Comparison of ENCODE assay signal across 1 fruit fly cellular context in the genomic region with DNA sequence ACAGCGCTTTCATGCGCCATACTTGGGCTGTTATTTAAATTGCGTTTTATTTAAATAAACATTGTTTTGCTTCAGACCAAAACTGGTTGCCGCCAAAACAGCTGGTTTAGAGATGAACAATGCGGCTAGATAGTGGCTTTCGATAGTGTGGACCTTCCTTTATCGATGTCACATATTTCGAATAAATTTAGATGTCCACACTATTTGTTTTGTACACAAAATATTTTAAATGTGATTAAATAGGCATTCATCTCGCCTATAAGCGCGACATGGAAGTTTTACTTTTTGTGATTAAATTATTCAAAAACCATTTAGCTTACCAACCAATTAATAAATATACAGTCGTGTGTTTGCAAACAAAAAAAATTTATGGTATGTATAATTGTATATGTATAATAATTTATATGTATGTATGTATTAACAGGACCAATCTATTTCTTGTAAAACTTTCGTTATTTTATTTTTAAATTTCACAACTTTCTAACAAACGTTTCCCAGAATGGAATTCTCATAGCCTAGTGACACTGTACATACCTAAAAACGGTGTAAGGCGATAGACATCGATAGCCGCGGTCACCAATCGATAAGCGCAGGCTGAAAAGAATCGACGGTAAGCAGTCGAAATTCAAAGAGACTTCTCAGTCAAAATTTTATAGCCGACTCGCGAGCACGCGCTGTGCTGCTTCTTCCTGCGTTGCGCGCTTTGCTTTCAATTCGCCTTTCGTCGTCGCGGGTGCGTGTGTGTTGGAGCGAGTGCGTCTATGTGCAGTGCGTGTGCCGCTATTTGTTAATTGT.
TF ChIP-seq lines count a peak whose summit lies in the region.

A gene (minus strand): TSS at position 114 of the 795 bp plus-strand sequence.
A gene (plus strand): TSS at position 638 of the 795 bp plus-strand sequence.

TF ChIP-seq in whole organism, embryonic, 481 proteins besides CTCF, POLR2A, EP300 and RAD21 (continued from another document and continues in another):
- TF ChIP-seq CG30403 (GFP tag; optimal IDR thresholded peaks at IDR 0.05; lab: Kevin White, UChicago) (peak; percentile 92), CG8281 (tag; optimal IDR thresholded peaks at IDR 0.05; lab: Kevin White, UChicago) (peak; percentile 26), CG6654 (GFP tag; optimal IDR thresholded peaks at IDR 0.05; lab: Kevin White, UChicago) (peak; percentile 10), zen (tag; optimal IDR thresholded peaks at IDR 0.05; lab: Kevin White, UChicago) (peak; percentile 40), Dip3 (GFP tag; optimal IDR thresholded peaks at IDR 0.05; lab: Kevin White, UChicago) (peak; percentile 14), amos (GFP tag; IDR thresholded peaks at IDR 0.05; lab: Robert Waterston, UW; ENCODE audit: partially characterized antibody) (peak; percentile 96), so (GFP tag; IDR thresholded peaks at IDR 0.05; lab: Robert Waterston, UW) (peak; percentile 45; the same call in 1 of the 3 replicates), CG2120 (GFP tag; optimal IDR thresholded peaks at IDR 0.05; lab: Kevin White, UChicago) (peak; percentile 83), nerfin-1 (tag; optimal IDR thresholded peaks at IDR 0.05; lab: Kevin White, UChicago) (peak; percentile 69), CG12299 (tag; optimal IDR thresholded peaks at IDR 0.05; lab: Kevin White, UChicago) (no peak), CG4328 (GFP tag; optimal IDR thresholded peaks at IDR 0.05; lab: Kevin White, UChicago) (peak; percentile 37), CG12071 (GFP tag; optimal IDR thresholded peaks at IDR 0.05; lab: Kevin White, UChicago) (peak; percentile 48), h (optimal IDR thresholded peaks at IDR 0.05; lab: Kevin White, UChicago) (no peak), Doc2 (GFP tag; IDR thresholded peaks at IDR 0.05; lab: Robert Waterston, UW) (no peak), B-H2 (GFP tag; optimal IDR thresholded peaks at IDR 0.05; lab: Kevin White, UChicago) (peak; percentile 77), CG2116 (GFP tag; optimal IDR thresholded peaks at IDR 0.05; lab: Kevin White, UChicago) (peak; percentile 84), CG6683 (GFP tag; optimal IDR thresholded peaks at IDR 0.05; lab: Kevin White, UChicago) (peak; percentile 20), stwl (tag; optimal IDR thresholded peaks at IDR 0.05; lab: Kevin White, UChicago) (peak; percentile 54), Deaf1 (tag; optimal IDR thresholded peaks at IDR 0.05; lab: Kevin White, UChicago) (peak; percentile 34), E2f1 (GFP tag; IDR thresholded peaks at IDR 0.05; lab: Robert Waterston, UW) (peak; percentile 56), Sox100B (GFP tag; optimal IDR thresholded peaks at IDR 0.05; lab: Kevin White, UChicago) (peak; percentile 82), CG15514 (GFP tag; optimal IDR thresholded peaks at IDR 0.05; lab: Kevin White, UChicago) (peak; percentile 55), ssp (GFP tag; IDR thresholded peaks at IDR 0.05; lab: Robert Waterston, UW) (peak; percentile 63), Mrtf (GFP tag; IDR thresholded peaks at IDR 0.05; lab: Robert Waterston, UW) (no peak), crc (GFP tag; optimal IDR thresholded peaks at IDR 0.05; lab: Kevin White, UChicago) (no peak), kay (GFP tag; optimal IDR thresholded peaks at IDR 0.05; lab: Kevin White, UChicago) (peak; percentile 72), CG34376 (GFP tag; optimal IDR thresholded peaks at IDR 0.05; lab: Kevin White, UChicago) (peak; percentile 27), CG7963 (GFP tag; IDR thresholded peaks at IDR 0.05; lab: Robert Waterston, UW; ENCODE audit: partially characterized antibody) (peak; percentile 93), Sin3A (optimal IDR thresholded peaks at IDR 0.05; lab: Kevin White, UChicago) (peak; percentile 13), YL-1 (GFP tag; optimal IDR thresholded peaks at IDR 0.05; lab: Kevin White, UChicago) (peak; percentile 16), CG15269 (tag; optimal IDR thresholded peaks at IDR 0.05; lab: Kevin White, UChicago) (peak; percentile 83), ems (GFP tag; optimal IDR thresholded peaks at IDR 0.05; lab: Kevin White, UChicago) (peak; percentile 27), CG13624 (GFP tag; optimal IDR thresholded peaks at IDR 0.05; lab: Kevin White, UChicago) (peak; percentile 42), Myb (GFP tag; optimal IDR thresholded peaks at IDR 0.05; lab: Kevin White, UChicago) (peak; percentile 62), mam (GFP tag; optimal IDR thresholded peaks at IDR 0.05; lab: Kevin White, UChicago) (peak; percentile 75), Trl (optimal IDR thresholded peaks at IDR 0.05; lab: Kevin White, UChicago) (no peak), Trl (GFP tag; optimal IDR thresholded peaks at IDR 0.05; lab: Kevin White, UChicago) (peak; percentile 66), Hey (tag; optimal IDR thresholded peaks at IDR 0.05; lab: Kevin White, UChicago) (peak; percentile 41), CG1647 (GFP tag; optimal IDR thresholded peaks at IDR 0.05; lab: Kevin White, UChicago) (no peak), dm (GFP tag; optimal IDR thresholded peaks at IDR 0.05; lab: Kevin White, UChicago) (peak; percentile 13), CG3407 (GFP tag; optimal IDR thresholded peaks at IDR 0.05; lab: Kevin White, UChicago) (peak; percentile 34), Nf-YC (tag; optimal IDR thresholded peaks at IDR 0.05; lab: Kevin White, UChicago) (peak; percentile 53), Optix (GFP tag; IDR thresholded peaks at IDR 0.05; lab: Robert Waterston, UW) (peak; percentile 64; the same call in 2 of the 3 replicates), CG17359 (tag; optimal IDR thresholded peaks at IDR 0.05; lab: Kevin White, UChicago) (peak; percentile 79), CG30020 (tag; optimal IDR thresholded peaks at IDR 0.05; lab: Kevin White, UChicago) (peak; percentile 75), tin (GFP tag; optimal IDR thresholded peaks at IDR 0.05; lab: Kevin White, UChicago) (peak; percentile 81), CG13894 (tag; optimal IDR thresholded peaks at IDR 0.05; lab: Kevin White, UChicago) (peak; percentile 65), CG4820 (GFP tag; optimal IDR thresholded peaks at IDR 0.05; lab: Kevin White, UChicago) (peak; percentile 78), Six4 (GFP tag; optimal IDR thresholded peaks at IDR 0.05; lab: Kevin White, UChicago) (peak; percentile 75), CG14014 (GFP tag; IDR thresholded peaks at IDR 0.05; lab: Robert Waterston, UW) (peak; percentile 75), bowl (GFP tag; IDR thresholded peaks at IDR 0.05; lab: Robert Waterston, UW) (no peak), Xbp1 (GFP tag; optimal IDR thresholded peaks at IDR 0.05; lab: Kevin White, UChicago) (peak; percentile 89), wdn (GFP tag; IDR thresholded peaks at IDR 0.05; lab: Robert Waterston, UW) (peak; percentile 53), NK7.1 (GFP tag; optimal IDR thresholded peaks at IDR 0.05; lab: Kevin White, UChicago) (peak; percentile 54), Doc3 (GFP tag; IDR thresholded peaks at IDR 0.05; lab: Robert Waterston, UW; ENCODE audit: partially characterized antibody) (peak; percentile 75), scrt (GFP tag; optimal IDR thresholded peaks at IDR 0.05; lab: Kevin White, UChicago) (peak; percentile 51), Gug (GFP tag; IDR thresholded peaks at IDR 0.05; lab: Robert Waterston, UW) (peak; percentile 20; the same call in 2 of the 4 replicates), CG7357 (GFP tag; IDR thresholded peaks at IDR 0.05; lab: Robert Waterston, UW) (peak; percentile 86), Hmx (GFP tag; optimal IDR thresholded peaks at IDR 0.05; lab: Kevin White, UChicago) (peak; percentile 23), Adf1 (GFP tag; IDR thresholded peaks at IDR 0.05; lab: Robert Waterston, UW) (peak; percentile 67), tup (GFP tag; optimal IDR thresholded peaks at IDR 0.05; lab: Kevin White, UChicago) (peak; percentile 43), Hr78 (GFP tag; optimal IDR thresholded peaks at IDR 0.05; lab: Kevin White, UChicago) (peak in 1 of 2 experiments; percentile 22), CG16815 (GFP tag; optimal IDR thresholded peaks at IDR 0.05; lab: Kevin White, UChicago) (peak; percentile 73), CG33557 (GFP tag; optimal IDR thresholded peaks at IDR 0.05; lab: Kevin White, UChicago) (peak; percentile 66), kah (GFP tag; optimal IDR thresholded peaks at IDR 0.05; lab: Kevin White, UChicago) (peak; percentile 27), Atf3 (GFP tag; optimal IDR thresholded peaks at IDR 0.05; lab: Kevin White, UChicago) (no peak), CG17568 (GFP tag; optimal IDR thresholded peaks at IDR 0.05; lab: Kevin White, UChicago) (peak; percentile 18), CG4707 (GFP tag; optimal IDR thresholded peaks at IDR 0.05; lab: Kevin White, UChicago) (peak; percentile 23), gsb-n (tag; optimal IDR thresholded peaks at IDR 0.05; lab: Kevin White, UChicago) (peak; percentile 71), btn (GFP tag; optimal IDR thresholded peaks at IDR 0.05; lab: Kevin White, UChicago) (peak; percentile 16), CG15479 (GFP tag; optimal IDR thresholded peaks at IDR 0.05; lab: Kevin White, UChicago) (peak; percentile 23), Rx (GFP tag; IDR thresholded peaks at IDR 0.05; lab: Robert Waterston, UW) (no peak; the same call in 1 of the 2 replicates), stc (GFP tag; IDR thresholded peaks at IDR 0.05; lab: Robert Waterston, UW) (peak; percentile 42; the same call in 1 of the 2 replicates), dysf (GFP tag; IDR thresholded peaks at IDR 0.05; lab: Robert Waterston, UW) (peak; percentile 81), Blimp-1 (GFP tag; optimal IDR thresholded peaks at IDR 0.05; lab: Kevin White, UChicago) (peak; percentile 69), CG4282 (GFP tag; optimal IDR thresholded peaks at IDR 0.05; lab: Kevin White, UChicago) (peak; percentile 91), Oli (tag; optimal IDR thresholded peaks at IDR 0.05; lab: Kevin White, UChicago) (peak; percentile 72), pb (GFP tag; optimal IDR thresholded peaks at IDR 0.05; lab: Kevin White, UChicago) (no peak), HLHmδ (GFP tag; optimal IDR thresholded peaks at IDR 0.05; lab: Kevin White, UChicago) (peak; percentile 74), nerfin-2 (GFP tag; IDR thresholded peaks at IDR 0.05; lab: Robert Waterston, UW; ENCODE audit: partially characterized antibody) (peak; percentile 84), dmrt99B (tag; optimal IDR thresholded peaks at IDR 0.05; lab: Kevin White, UChicago) (peak; percentile 79), ken (GFP tag; IDR thresholded peaks at IDR 0.05; lab: Robert Waterston, UW) (peak; percentile 81), hkb (optimal IDR thresholded peaks at IDR 0.05; lab: Kevin White, UChicago) (no peak), hkb (GFP tag; IDR thresholded peaks at IDR 0.05; lab: Robert Waterston, UW) (peak; percentile 74), CG17829 (tag; optimal IDR thresholded peaks at IDR 0.05; lab: Kevin White, UChicago) (peak; percentile 77), croc (GFP tag; conservative IDR thresholded peaks at IDR 0.05; lab: Robert Waterston, UW) (no peak), CoRest (tag; optimal IDR thresholded peaks at IDR 0.05; lab: Kevin White, UChicago) (peak; percentile 88), psq (GFP tag; optimal IDR thresholded peaks at IDR 0.05; lab: Kevin White, UChicago) (peak; percentile 39), cad (GFP tag; optimal IDR thresholded peaks at IDR 0.05; lab: Kevin White, UChicago) (no peak), sna (GFP tag; IDR thresholded peaks at IDR 0.05; lab: Robert Waterston, UW; ENCODE audit: partially characterized antibody) (peak; percentile 87), CG17912 (GFP tag; optimal IDR thresholded peaks at IDR 0.05; lab: Kevin White, UChicago) (no peak), her (GFP tag; optimal IDR thresholded peaks at IDR 0.05; lab: Kevin White, UChicago) (peak; percentile 53), CG2889 (GFP tag; IDR thresholded peaks at IDR 0.05; lab: Robert Waterston, UW) (no peak; the same call in 2 of the 3 replicates), CG11560 (tag; IDR thresholded peaks at IDR 0.05; lab: Robert Waterston, UW) (no peak), CG10147 (GFP tag; optimal IDR thresholded peaks at IDR 0.05; lab: Kevin White, UChicago) (peak; percentile 69), Dek (tag; optimal IDR thresholded peaks at IDR 0.05; lab: Kevin White, UChicago) (peak; percentile 73), Bteb2 (GFP tag; optimal IDR thresholded peaks at IDR 0.05; lab: Kevin White, UChicago) (peak; percentile 30), Hr51 (GFP tag; optimal IDR thresholded peaks at IDR 0.05; lab: Kevin White, UChicago) (peak; percentile 70 to 80), trh (GFP tag; optimal IDR thresholded peaks at IDR 0.05; lab: Kevin White, UChicago) (peak; percentile 65), Lpt (GFP tag; optimal IDR thresholded peaks at IDR 0.05; lab: Kevin White, UChicago) (no peak), Ssrp (tag; optimal IDR thresholded peaks at IDR 0.05; lab: Kevin White, UChicago) (peak; percentile 80), BEAF-32 (GFP tag; optimal IDR thresholded peaks at IDR 0.05; lab: Kevin White, UChicago) (peak; percentile 93), zfh2 (GFP tag; optimal IDR thresholded peaks at IDR 0.05; lab: Kevin White, UChicago) (peak; percentile 62), Dref (GFP tag; IDR thresholded peaks at IDR 0.05; lab: Robert Waterston, UW) (peak; percentile 97), CG18011 (GFP tag; optimal IDR thresholded peaks at IDR 0.05; lab: Kevin White, UChicago) (peak; percentile 58), Fer2 (tag; optimal IDR thresholded peaks at IDR 0.05; lab: Kevin White, UChicago) (peak; percentile 63), CG1233 (GFP tag; optimal IDR thresholded peaks at IDR 0.05; lab: Kevin White, UChicago) (peak; percentile 62), CG9727 (GFP tag; optimal IDR thresholded peaks at IDR 0.05; lab: Kevin White, UChicago) (peak; percentile 89), CG7745 (tag; optimal IDR thresholded peaks at IDR 0.05; lab: Kevin White, UChicago) (no peak), Ets97D (GFP tag; optimal IDR thresholded peaks at IDR 0.05; lab: Kevin White, UChicago) (peak; percentile 31), CG14710 (tag; optimal IDR thresholded peaks at IDR 0.05; lab: Kevin White, UChicago) (peak; percentile 89), CG34224 (GFP tag; IDR thresholded peaks at IDR 0.05; lab: Robert Waterston, UW; ENCODE audit: partially characterized antibody) (peak; percentile 90), unc-4 (GFP tag; IDR thresholded peaks at IDR 0.05; lab: Robert Waterston, UW; ENCODE audit: partially characterized antibody) (peak; percentile 81), Mad (GFP tag; optimal IDR thresholded peaks at IDR 0.05; lab: Kevin White, UChicago) (peak; percentile 54), corto (GFP tag; optimal IDR thresholded peaks at IDR 0.05; lab: Kevin White, UChicago) (peak; percentile 2), Chrac-16 (GFP tag; optimal IDR thresholded peaks at IDR 0.05; lab: Kevin White, UChicago) (peak; percentile 82), CG4404 (GFP tag; IDR thresholded peaks at IDR 0.05; lab: Robert Waterston, UW) (no peak), dati (GFP tag; IDR thresholded peaks at IDR 0.05; lab: Robert Waterston, UW) (no peak), otp (GFP tag; IDR thresholded peaks at IDR 0.05; lab: Robert Waterston, UW) (peak; percentile 63), Max (GFP tag; optimal IDR thresholded peaks at IDR 0.05; lab: Kevin White, UChicago) (peak; percentile 35)
